Fruit fly (Drosophila melanogaster) whole organism, embryonic: Measurements from ENCODE around the gene Mul1.

ENCODE experiments used
- B-H1 ChIP-seq: fragments of 200-800 bp; sonication (Bioruptor generic); IDR thresholded peaks from 3 replicates; pipeline ENCODE4 v1.3.6; 2022; ENCODE audit warnings: missing biosample characterization, missing genetic modification characterization
- CG10462 ChIP-seq: fragments of 200-800 bp; sonication (Bioruptor generic); optimal IDR thresholded peaks from 2 replicates; lab custom pipeline; 2016; ENCODE audit warnings: missing biosample characterization, missing genetic modification characterization
- CG12155 ChIP-seq: fragments of 200-800 bp; sonication (Bioruptor generic); optimal IDR thresholded peaks from 3 replicates; lab custom pipeline; 2016; ENCODE audit warnings: missing biosample characterization, missing genetic modification characterization
- CG14441 ChIP-seq: fragments of 200-800 bp; sonication (Bioruptor generic); IDR thresholded peaks from 2 replicates; pipeline ENCODE4 v1.3.6; 2022; ENCODE audit warnings: missing biosample characterization, missing genetic modification characterization
- CG15269 ChIP-seq: fragments of 200-800 bp; sonication (Bioruptor generic); optimal IDR thresholded peaks from 2 replicates; lab custom pipeline; 2018; ENCODE audit warnings: missing biosample characterization, mild to moderate bottlenecking, missing genetic modification characterization, moderate library complexity
- CG1603 ChIP-seq: fragments of 200-800 bp; sonication (Bioruptor generic); optimal IDR thresholded peaks from 2 replicates; lab custom pipeline; 2019; ENCODE audit warnings: missing biosample characterization, mild to moderate bottlenecking, missing genetic modification characterization, moderate library complexity
- CG17359 ChIP-seq: fragments of 200-800 bp; sonication (Bioruptor generic); optimal IDR thresholded peaks from 3 replicates; lab custom pipeline; 2018; ENCODE audit warnings: missing biosample characterization, mild to moderate bottlenecking, missing genetic modification characterization, moderate library complexity
- CG18262 ChIP-seq: fragments of 200-800 bp; optimal IDR thresholded peaks from 3 replicates; lab custom pipeline; 2019; ENCODE audit warnings: missing biosample characterization, mild to moderate bottlenecking, missing genetic modification characterization, moderate library complexity
- CG2120 ChIP-seq: fragments of 200-800 bp; sonication (Bioruptor generic); optimal IDR thresholded peaks from 3 replicates; lab custom pipeline; 2016; ENCODE audit warnings: missing biosample characterization, missing genetic modification characterization
- CG2199 ChIP-seq: fragments of 200-800 bp; sonication (Bioruptor generic); IDR thresholded peaks from 3 replicates; pipeline ENCODE4 v1.3.6; 2022; ENCODE audit warnings: missing biosample characterization, missing genetic modification characterization
- CG31365 ChIP-seq: fragments of 200-800 bp; sonication (Bioruptor generic); optimal IDR thresholded peaks from 2 replicates; lab custom pipeline; 2018; ENCODE audit warnings: missing biosample characterization, mild to moderate bottlenecking, missing genetic modification characterization
- CG3281 ChIP-seq: fragments of 200-800 bp; sonication (Bioruptor generic); optimal IDR thresholded peaks from 3 replicates; lab custom pipeline; 2017; ENCODE audit warnings: missing biosample characterization, mild to moderate bottlenecking, missing genetic modification characterization
- CG3995 ChIP-seq: fragments of 200-800 bp; sonication (Bioruptor generic); optimal IDR thresholded peaks from 3 replicates; lab custom pipeline; 2016; ENCODE audit warnings: missing biosample characterization, missing genetic modification characterization
- CG7786 ChIP-seq: fragments of 200-800 bp; sonication (Bioruptor generic); optimal IDR thresholded peaks from 2 replicates; lab custom pipeline; 2016; ENCODE audit warnings: missing biosample characterization, missing genetic modification characterization
- CG7839 ChIP-seq: fragments of 200-800 bp; sonication (Bioruptor generic); optimal IDR thresholded peaks from 3 replicates; lab custom pipeline; 2018; ENCODE audit warnings: missing biosample characterization, mild to moderate bottlenecking, missing genetic modification characterization, moderate library complexity
- CG8089 ChIP-seq: fragments of 200-800 bp; sonication (Bioruptor generic); optimal IDR thresholded peaks from 3 replicates; lab custom pipeline; 2016; ENCODE audit warnings: missing biosample characterization, missing genetic modification characterization
- CG8944 ChIP-seq: fragments of 200-800 bp; sonication (Bioruptor generic); optimal IDR thresholded peaks from 3 replicates; lab custom pipeline; 2016; ENCODE audit warnings: missing biosample characterization, missing genetic modification characterization
- CG9609 ChIP-seq: fragments of 200-800 bp; sonication (Bioruptor generic); optimal IDR thresholded peaks from 3 replicates; lab custom pipeline; 2016; ENCODE audit warnings: missing biosample characterization, missing genetic modification characterization
- CG9797 ChIP-seq: fragments of 200-800 bp; sonication (Bioruptor generic); optimal IDR thresholded peaks from 3 replicates; lab custom pipeline; 2018; ENCODE audit warnings: missing biosample characterization, mild to moderate bottlenecking, missing genetic modification characterization
- Camta ChIP-seq: fragments of 200-800 bp; sonication (Bioruptor generic); optimal IDR thresholded peaks from 2 replicates; lab custom pipeline; 2016; ENCODE audit warnings: missing biosample characterization, missing genetic modification characterization
- Dip2 ChIP-seq: fragments of 200-800 bp; sonication (Bioruptor generic); IDR thresholded peaks from 2 replicates; pipeline ENCODE4 v1.3.6; 2022; ENCODE audit warnings: missing biosample characterization, missing genetic modification characterization
- Dll ChIP-seq: fragments of 200-800 bp; sonication (Bioruptor generic); IDR thresholded peaks from 4 replicates; pipeline ENCODE4 v1.3.6; 2022; ENCODE audit warnings: missing biosample characterization, missing genetic modification characterization; ENCODE audit not compliant: partially characterized antibody
- Dref ChIP-seq: fragments of 200-800 bp; sonication (Bioruptor generic); IDR thresholded peaks from 2 replicates; pipeline ENCODE4 v1.3.6; 2022; ENCODE audit warnings: missing biosample characterization, missing genetic modification characterization
- Ets97D ChIP-seq: fragments of 200-800 bp; sonication (Bioruptor generic); optimal IDR thresholded peaks from 3 replicates; lab custom pipeline; 2016; ENCODE audit warnings: missing biosample characterization, missing genetic modification characterization
- Mes4 ChIP-seq: fragments of 200-800 bp; sonication (Bioruptor generic); optimal IDR thresholded peaks from 2 replicates; lab custom pipeline; 2016; ENCODE audit warnings: missing biosample characterization, missing genetic modification characterization
- NC2β ChIP-seq: fragments of 200-800 bp; sonication (Bioruptor generic); optimal IDR thresholded peaks from 2 replicates; lab custom pipeline; 2016; ENCODE audit warnings: missing biosample characterization, missing genetic modification characterization
- NK7.1 ChIP-seq: fragments of 200-800 bp; sonication (Bioruptor generic); optimal IDR thresholded peaks from 3 replicates; lab custom pipeline; 2016; ENCODE audit warnings: missing biosample characterization, missing genetic modification characterization
- PHDP ChIP-seq: fragments of 200-800 bp; sonication (Bioruptor generic); optimal IDR thresholded peaks from 3 replicates; lab custom pipeline; 2018; ENCODE audit warnings: missing biosample characterization, mild to moderate bottlenecking, missing genetic modification characterization, moderate library complexity
- Ravus ChIP-seq: fragments of 200-800 bp; sonication (Bioruptor generic); IDR thresholded peaks from 2 replicates; pipeline ENCODE4 v1.3.6; 2022; ENCODE audit warnings: missing biosample characterization, missing genetic modification characterization
- Xrp1 ChIP-seq: fragments of 200-800 bp; sonication (Bioruptor generic); IDR thresholded peaks from 2 replicates; pipeline ENCODE4 v1.3.6; 2022; ENCODE audit warnings: missing biosample characterization, missing genetic modification characterization
- gem ChIP-seq: fragments of 200-800 bp; sonication (Bioruptor generic); optimal IDR thresholded peaks from 2 replicates; lab custom pipeline; 2019; ENCODE audit warnings: missing biosample characterization, mild to moderate bottlenecking, missing genetic modification characterization, moderate library complexity
- ham ChIP-seq: fragments of 200-800 bp; sonication (Bioruptor generic); IDR thresholded peaks from 2 replicates; pipeline ENCODE4 v1.3.6; 2022; ENCODE audit warnings: missing biosample characterization, missing genetic modification characterization
- hbn ChIP-seq: fragments of 200-800 bp; sonication (Bioruptor generic); IDR thresholded peaks from 2 replicates; pipeline ENCODE4 v1.3.6; 2022; ENCODE audit warnings: missing biosample characterization, missing genetic modification characterization; ENCODE audit not compliant: partially characterized antibody
- kay ChIP-seq: fragments of 200-800 bp; sonication (Bioruptor generic); optimal IDR thresholded peaks from 2 replicates; lab custom pipeline; 2016; ENCODE audit warnings: missing biosample characterization, missing genetic modification characterization
- knrl ChIP-seq: fragments of 200-800 bp; sonication (Bioruptor generic); IDR thresholded peaks from 3 replicates; pipeline ENCODE4 v1.3.6; 2022; ENCODE audit warnings: missing biosample characterization, missing genetic modification characterization; ENCODE audit not compliant: partially characterized antibody
- lab ChIP-seq: fragments of 200-800 bp; sonication (Bioruptor generic); optimal IDR thresholded peaks from 3 replicates; lab custom pipeline; 2017; ENCODE audit warnings: missing biosample characterization, missing genetic modification characterization, mild to moderate bottlenecking, moderate library complexity, missing genetic modification reagents
- peb ChIP-seq: fragments of 200-800 bp; sonication (Bioruptor generic); IDR thresholded peaks from 2 replicates; pipeline ENCODE4 v1.3.6; 2022; ENCODE audit warnings: missing biosample characterization, missing genetic modification characterization
- phol ChIP-seq: fragments of 200-800 bp; sonication (Bioruptor generic); optimal IDR thresholded peaks from 3 replicates; lab custom pipeline; 2018; ENCODE audit warnings: missing biosample characterization, mild to moderate bottlenecking, missing genetic modification characterization, moderate library complexity
- salm ChIP-seq: fragments of 200-800 bp; sonication (Bioruptor generic); optimal IDR thresholded peaks from 2 replicates; lab custom pipeline; 2018; ENCODE audit warnings: missing biosample characterization, mild to moderate bottlenecking, missing genetic modification characterization
- scrt ChIP-seq: fragments of 200-800 bp; sonication (Bioruptor generic); optimal IDR thresholded peaks from 2 replicates; lab custom pipeline; 2018; ENCODE audit warnings: missing biosample characterization, mild to moderate bottlenecking, missing genetic modification characterization, moderate library complexity
- sens ChIP-seq: fragments of 200-800 bp; sonication (Bioruptor generic); peaks from one replicate; lab custom pipeline; 2016; ENCODE audit warnings: missing biosample characterization, missing genetic modification characterization
- sna ChIP-seq: fragments of 200-800 bp; sonication (Bioruptor generic); IDR thresholded peaks from 2 replicates; pipeline ENCODE4 v1.3.6; 2022; ENCODE audit warnings: missing biosample characterization, missing genetic modification characterization; ENCODE audit not compliant: partially characterized antibody
- sqz ChIP-seq: fragments of 200-800 bp; sonication (Bioruptor generic); optimal IDR thresholded peaks from 3 replicates; lab custom pipeline; 2018; ENCODE audit warnings: missing biosample characterization, mild to moderate bottlenecking, missing genetic modification characterization
- stc ChIP-seq: fragments of 200-800 bp; sonication (Bioruptor generic); IDR thresholded peaks from 2 replicates; pipeline ENCODE4 v1.3.6; 2022; ENCODE audit warnings: missing biosample characterization, missing genetic modification characterization
- tap ChIP-seq: fragments of 200-800 bp; optimal IDR thresholded peaks from 3 replicates; lab custom pipeline; 2019; ENCODE audit warnings: missing biosample characterization, mild to moderate bottlenecking, missing genetic modification characterization, moderate library complexity
- trem ChIP-seq: fragments of 200-800 bp; optimal IDR thresholded peaks from 3 replicates; lab custom pipeline; 2019; ENCODE audit warnings: missing biosample characterization, mild to moderate bottlenecking, missing genetic modification characterization, moderate library complexity
- trh ChIP-seq: fragments of 200-800 bp; sonication (Bioruptor generic); optimal IDR thresholded peaks from 2 replicates; lab custom pipeline; 2016; ENCODE audit warnings: missing biosample characterization, missing genetic modification characterization

Gene Mul1

DNA sequence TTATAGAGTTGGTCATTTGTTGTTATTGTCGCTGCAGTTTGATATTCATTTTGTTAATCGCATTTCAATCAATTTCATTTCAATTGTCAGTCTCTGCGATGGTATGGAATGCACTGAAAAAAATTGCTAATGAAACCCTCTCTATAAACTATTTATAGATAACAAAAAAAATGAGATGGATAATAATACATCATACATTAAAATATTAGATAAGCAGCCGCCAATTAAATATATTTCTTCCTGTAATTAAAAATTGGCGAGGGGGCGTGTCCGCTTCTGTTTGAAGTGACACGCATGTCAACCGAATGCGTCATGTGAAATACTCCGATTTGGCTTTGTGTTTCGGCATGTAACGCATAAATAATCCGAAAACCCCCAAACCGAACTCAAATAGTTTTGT, 23.2 kb downstream of the Mul1 start (continued):
- TF ChIP-seq CG18262 (tag; lab: Kevin White, UChicago) (no peak), CG10462 (GFP tag; lab: Kevin White, UChicago) (no peak), CG9797 (GFP tag; lab: Kevin White, UChicago) (no peak), CG15269 (peak; percentile 29), trem (tag; lab: Kevin White, UChicago) (no peak), CG1603 (tag; lab: Kevin White, UChicago) (no peak), hbn (no peak), Dll (no peak), Camta (no peak), Mes4 (no peak), CG8944 (no peak), trh (GFP tag; lab: Kevin White, UChicago) (no peak), NK7.1 (no peak), sens (GFP tag; lab: Kevin White, UChicago) (peak; percentile 20), CG17359 (tag; lab: Kevin White, UChicago) (peak; percentile 32), CG9609 (GFP tag; lab: Kevin White, UChicago) (no peak), B-H1 (GFP tag; lab: Robert Waterston, UW) (no peak), ham (no peak), sna (GFP tag; lab: Robert Waterston, UW) (no peak), CG2199 (GFP tag; lab: Robert Waterston, UW) (no peak), phol (tag; lab: Kevin White, UChicago) (peak; percentile 2), Ets97D (GFP tag; lab: Kevin White, UChicago) (no peak), Xrp1 (GFP tag; lab: Robert Waterston, UW) (0 out of 2 replicates have a peak, but pooled peaks have one; percentile 17), stc (GFP tag; lab: Robert Waterston, UW) (no peak), kay (GFP tag; lab: Kevin White, UChicago) (no peak), CG8089 (no peak), Dip2 (GFP tag; lab: Robert Waterston, UW) (no peak), CG12155 (no peak), scrt (GFP tag; lab: Kevin White, UChicago) (no peak), Dref (GFP tag; lab: Robert Waterston, UW) (no peak), CG3281 (no peak), NC2β (GFP tag; lab: Kevin White, UChicago) (no peak), sqz (GFP tag; lab: Kevin White, UChicago) (no peak), tap (tag; lab: Kevin White, UChicago) (no peak), CG7786 (GFP tag; lab: Kevin White, UChicago) (no peak), CG14441 (GFP tag; lab: Robert Waterston, UW) (peak; percentile 41), knrl (no peak), gem (tag; lab: Kevin White, UChicago) (peak; percentile 46), lab (GFP tag; lab: Kevin White, UChicago) (no peak), CG7839 (tag; lab: Kevin White, UChicago) (peak; percentile 14), CG2120 (GFP tag; lab: Kevin White, UChicago) (no peak), salm (tag; lab: Kevin White, UChicago) (no peak), peb (GFP tag; lab: Robert Waterston, UW) (no peak), Ravus (no peak), PHDP (no peak), CG3995 (GFP tag; lab: Kevin White, UChicago) (no peak), CG31365 (no peak)
